Fruit fly (Drosophila melanogaster): ENCODE results near the gene CG1503.
A peak's percentile ranks its signal among the peaks of the same experiment; 100 is the strongest.

The CG1503 gene

DNA sequence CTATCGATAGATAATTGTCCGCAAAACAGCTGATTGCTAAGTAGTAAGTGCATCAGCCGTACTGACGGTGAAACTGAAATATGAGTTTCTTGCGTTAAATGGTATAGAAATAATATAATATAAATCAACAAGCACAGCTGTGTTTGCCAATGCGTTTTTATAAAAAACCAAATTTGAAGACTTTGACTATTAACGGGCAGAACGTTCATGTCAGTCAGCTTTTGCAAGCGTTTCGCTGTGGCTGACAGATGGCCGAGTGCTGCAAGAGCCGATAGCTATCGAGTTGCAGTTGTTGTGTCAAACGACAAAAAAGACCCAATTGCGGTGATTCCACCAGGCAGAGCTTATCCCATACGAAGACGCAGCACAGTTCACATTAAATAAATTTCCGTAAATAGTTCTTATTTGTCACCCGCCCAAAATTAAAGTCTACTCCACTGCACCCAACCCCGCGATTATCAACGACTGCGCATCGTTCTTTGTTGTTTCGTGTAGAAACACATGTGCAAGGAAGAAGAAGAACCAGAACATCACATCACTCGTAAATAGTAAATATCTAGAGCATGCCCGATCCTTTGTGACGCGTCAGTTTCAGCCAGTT lies 10.8 kb upstream of the CG1503 start, which contains the start of the genes unc and CG15445 (continued):
- peak; percentile 35 for TF ChIP-seq Max (GFP tag; optimal IDR thresholded peaks at IDR 0.05)
- peak; percentile 5 for TF ChIP-seq CG13775 (GFP tag; optimal IDR thresholded peaks at IDR 0.05)
- no peak for TF ChIP-seq CG10147 (GFP tag; optimal IDR thresholded peaks at IDR 0.05)
- TF ChIP-seq CG33213 (GFP tag; optimal IDR thresholded peaks at IDR 0.05), result peak; percentile 43
- peak; percentile 33; the same call in 1 of the 3 replicates for TF ChIP-seq CG11560 (tag; IDR thresholded peaks at IDR 0.05)
- TF ChIP-seq Aef1 (GFP tag; IDR thresholded peaks at IDR 0.05), result peak; percentile 81
- TF ChIP-seq disco-r (GFP tag; optimal IDR thresholded peaks at IDR 0.05), result peak; percentile 29
- TF ChIP-seq CoRest (tag; optimal IDR thresholded peaks at IDR 0.05), result peak; percentile 65
- no peak for TF ChIP-seq CG1647 (GFP tag; optimal IDR thresholded peaks at IDR 0.05)
- no peak for TF ChIP-seq Awh (GFP tag; IDR thresholded peaks at IDR 0.05)
- TF ChIP-seq CG4730 (GFP tag; IDR thresholded peaks at IDR 0.05), result no peak
- TF ChIP-seq Rx (GFP tag; IDR thresholded peaks at IDR 0.05), result no peak
- TF ChIP-seq dysf (GFP tag; IDR thresholded peaks at IDR 0.05), result peak; percentile 36; the same call in 1 of the 3 replicates
- peak; percentile 28 for TF ChIP-seq CG30431 (GFP tag; optimal IDR thresholded peaks at IDR 0.05)
- peak; percentile 34 for TF ChIP-seq gfzf (GFP tag; optimal IDR thresholded peaks at IDR 0.05)
- peak; percentile 66; the same call in 2 of the 3 replicates for TF ChIP-seq Doc3 (GFP tag; IDR thresholded peaks at IDR 0.05; ENCODE audit: partially characterized antibody)
- no peak for TF ChIP-seq CG12744 (GFP tag; optimal IDR thresholded peaks at IDR 0.05)
- TF ChIP-seq Xbp1 (GFP tag; optimal IDR thresholded peaks at IDR 0.05), result peak; percentile 34
- no peak for TF ChIP-seq CG10979 (tag; optimal IDR thresholded peaks at IDR 0.05)
- TF ChIP-seq MTF-1 (GFP tag; optimal IDR thresholded peaks at IDR 0.05; ENCODE audit: borderline replicate concordance), result no peak
- TF ChIP-seq CG8290 (GFP tag; optimal IDR thresholded peaks at IDR 0.05), result peak; percentile 48
- TF ChIP-seq CG8290 (tag; optimal IDR thresholded peaks at IDR 0.05), result no peak
- TF ChIP-seq dpn (GFP tag; optimal IDR thresholded peaks at IDR 0.05), result peak in 1 of 2 experiments; percentile 9
- TF ChIP-seq gsb-n (tag; optimal IDR thresholded peaks at IDR 0.05), result no peak
- peak; percentile 99 for TF ChIP-seq CG18011 (GFP tag; optimal IDR thresholded peaks at IDR 0.05)
- peak; percentile 94 for TF ChIP-seq BEAF-32 (GFP tag; optimal IDR thresholded peaks at IDR 0.05)
- peak; percentile 55; the same call in 1 of the 2 replicates for TF ChIP-seq NFAT (GFP tag; IDR thresholded peaks at IDR 0.05)
- peak; percentile 11 for TF ChIP-seq CG3995 (GFP tag; optimal IDR thresholded peaks at IDR 0.05)
- no peak for TF ChIP-seq Optix (GFP tag; IDR thresholded peaks at IDR 0.05)
- peak; percentile 15 for TF ChIP-seq CG10267 (tag; optimal IDR thresholded peaks at IDR 0.05)
- peak; percentile 71 for TF ChIP-seq CG4617 (GFP tag; optimal IDR thresholded peaks at IDR 0.05; ENCODE audit: borderline replicate concordance)
- TF ChIP-seq CG42726 (GFP tag; IDR thresholded peaks at IDR 0.05; ENCODE audit: partially characterized antibody), result peak; percentile 96
- 0 out of 3 replicates have a peak, but pooled peaks have one; percentile 19 for TF ChIP-seq CG7357 (GFP tag; IDR thresholded peaks at IDR 0.05)
- peak; percentile 72; the same call in 2 of the 3 replicates for TF ChIP-seq mld (GFP tag; IDR thresholded peaks at IDR 0.05; ENCODE audit: partially characterized antibody)
- TF ChIP-seq lilli (GFP tag; optimal IDR thresholded peaks at IDR 0.05), result peak; percentile 14
- no peak for TF ChIP-seq CG11696 (GFP tag; IDR thresholded peaks at IDR 0.05)
- peak; percentile 53 for TF ChIP-seq CG14710 (tag; optimal IDR thresholded peaks at IDR 0.05)
- peak; percentile 65; the same call in 1 of the 2 replicates for TF ChIP-seq sob (GFP tag; IDR thresholded peaks at IDR 0.05)
- TF ChIP-seq CG30020 (tag; optimal IDR thresholded peaks at IDR 0.05), result no peak
- TF ChIP-seq CG31441 (GFP tag; IDR thresholded peaks at IDR 0.05), result 0 out of 2 replicates have a peak, but pooled peaks have one; percentile 25
- TF ChIP-seq Rfx (GFP tag; IDR thresholded peaks at IDR 0.05), result peak; percentile 73
